Worm (Caenorhabditis elegans): ENCODE measurements around the gene golg-2.

Gene golg-2

ce11 chrII:5022381-5022855 is 17.5 kb downstream of the golg-2 start, which contains the start of the genes nsy-1 and F59A6.13:
TSS of gene nsy-1 (plus strand) at chrII:5022757.
TSS of gene F59A6.13 (plus strand) at chrII:5022805.
- no peak for TF ChIP-seq F26F4.8 (GFP tag; conservative IDR thresholded peaks at IDR 0.05)
- no peak for TF ChIP-seq nhr-25 (tag; optimal IDR thresholded peaks at IDR 0.05; ENCODE audit: borderline replicate concordance, insufficient read depth)
- TF ChIP-seq pqm-1 (tag; optimal IDR thresholded peaks at IDR 0.05): peak; percentile 79
- no peak for TF ChIP-seq nhr-42 (GFP tag; IDR thresholded peaks at IDR 0.05)
- no peak for TF ChIP-seq sdz-12 (GFP tag; optimal IDR thresholded peaks at IDR 0.05)
- no peak for TF ChIP-seq rbr-2 (tag; optimal IDR thresholded peaks at IDR 0.05)
- TF ChIP-seq dve-1 (tag; optimal IDR thresholded peaks at IDR 0.05; ENCODE audit: insufficient read depth): peak; percentile 39
- TF ChIP-seq ctbp-1 (GFP tag; IDR thresholded peaks at IDR 0.05): no peak
- TF ChIP-seq skn-1 (tag; optimal IDR thresholded peaks at IDR 0.05): no peak
- peak; percentile 70 for TF ChIP-seq dmd-6 (GFP tag; IDR thresholded peaks at IDR 0.05)
- peak; percentile 3 for TF ChIP-seq nhr-28 (tag; optimal IDR thresholded peaks at IDR 0.05)
- no peak for TF ChIP-seq ceh-32 (tag; optimal IDR thresholded peaks at IDR 0.05; ENCODE audit: poor library complexity)
- 0 out of 2 replicates have a peak, but pooled peaks have one; percentile 15 for TF ChIP-seq php-3 (GFP tag; IDR thresholded peaks at IDR 0.05)
- TF ChIP-seq egl-27 (tag; optimal IDR thresholded peaks at IDR 0.05): no peak
- TF ChIP-seq F49E8.2 (tag; optimal IDR thresholded peaks at IDR 0.05; ENCODE audit: borderline replicate concordance): no peak
- TF ChIP-seq T26A8.4 (GFP tag; IDR thresholded peaks at IDR 0.05): no peak
- no peak for TF ChIP-seq F10B5.3 (tag; optimal IDR thresholded peaks at IDR 0.05)
- TF ChIP-seq dmd-8 (GFP tag; IDR thresholded peaks at IDR 0.05): no peak
- no peak for TF ChIP-seq fkh-10 (GFP tag; optimal IDR thresholded peaks at IDR 0.05)
- no peak for TF ChIP-seq hlh-30 (tag; optimal IDR thresholded peaks at IDR 0.05; ENCODE audit: insufficient read depth)
- TF ChIP-seq zfp-2 (tag; optimal IDR thresholded peaks at IDR 0.05): no peak
- TF ChIP-seq ces-1 (GFP tag; optimal IDR thresholded peaks at IDR 0.05): no peak
- no peak for TF ChIP-seq lir-3 (tag; optimal IDR thresholded peaks at IDR 0.05)
- no peak for TF ChIP-seq snpc-4 (tag; optimal IDR thresholded peaks at IDR 0.05)
- no peak for TF ChIP-seq snpc-1.2 (GFP tag; IDR thresholded peaks at IDR 0.05)
- TF ChIP-seq daf-16 (GFP tag; optimal IDR thresholded peaks at IDR 0.05): no peak
- TF ChIP-seq daf-16 (tag; optimal IDR thresholded peaks at IDR 0.05): peak; percentile 72
- TF ChIP-seq hif-1 (tag; optimal IDR thresholded peaks at IDR 0.05): no peak
- no peak for TF ChIP-seq egl-43 (GFP tag; IDR thresholded peaks at IDR 0.05)
- TF ChIP-seq Y75B8A.6 (GFP tag; IDR thresholded peaks at IDR 0.05): no peak
- no peak for TF ChIP-seq mdt-29 (GFP tag; IDR thresholded peaks at IDR 0.05)
- no peak for TF ChIP-seq nhr-11 (tag; optimal IDR thresholded peaks at IDR 0.05)
- TF ChIP-seq ceh-44 (GFP tag; IDR thresholded peaks at IDR 0.05): no peak
- no peak for TF ChIP-seq madf-5 (GFP tag; IDR thresholded peaks at IDR 0.05)
- TF ChIP-seq lin-38 (GFP tag; IDR thresholded peaks at IDR 0.05): no peak
- TF ChIP-seq hlh-11 (tag; optimal IDR thresholded peaks at IDR 0.05): peak; percentile 10
- no peak for TF ChIP-seq saeg-2 (GFP tag; IDR thresholded peaks at IDR 0.05)
- TF ChIP-seq daf-19 (GFP tag; conservative IDR thresholded peaks at IDR 0.05): no peak
- TF ChIP-seq daf-8 (GFP tag; IDR thresholded peaks at IDR 0.05): no peak
- TF ChIP-seq nhr-41 (GFP tag; IDR thresholded peaks at IDR 0.05): no peak

- TF ChIP-seq lin-1 (GFP tag; IDR thresholded peaks at IDR 0.05): no peak
- peak; percentile 41 for TF ChIP-seq nhr-25 (tag; optimal IDR thresholded peaks at IDR 0.05; ENCODE audit: borderline replicate concordance, insufficient read depth)
- peak in 1 of 2 experiments; percentile 9 for TF ChIP-seq lsy-2 (tag; optimal IDR thresholded peaks at IDR 0.05)
Measured at ce11 chrII:5021518-5021917, 18.4 kb downstream of the golg-2 start.

All from whole organism, L4 larva.